Fruit fly (Drosophila melanogaster) whole organism, embryonic: Measurements from ENCODE around the gene Fit2.
A peak's percentile ranks its signal among the peaks of the same experiment; 100 is the strongest.

ENCODE experiments used
- ATbp ChIP-seq: fragments of 200-800 bp; sonication (Bioruptor generic); optimal IDR thresholded peaks from 2 replicates; lab custom pipeline; 2017; ENCODE audit warnings: missing biosample characterization, mild to moderate bottlenecking, missing genetic modification characterization, missing genetic modification reagents
- Antp ChIP-seq: fragments of 200-800 bp; sonication (Bioruptor generic); optimal IDR thresholded peaks from 3 replicates; lab custom pipeline; 2016; ENCODE audit warnings: missing biosample characterization, missing genetic modification characterization
- B-H1 ChIP-seq: fragments of 200-800 bp; sonication (Bioruptor generic); IDR thresholded peaks from 3 replicates; pipeline ENCODE4 v1.3.6; 2022; ENCODE audit warnings: missing biosample characterization, missing genetic modification characterization
- CG10274 ChIP-seq: fragments of 200-800 bp; sonication (Bioruptor generic); optimal IDR thresholded peaks from 3 replicates; lab custom pipeline; 2017; ENCODE audit warnings: missing biosample characterization, mild to moderate bottlenecking, missing genetic modification characterization
- CG12071 ChIP-seq: fragments of 200-800 bp; sonication (Bioruptor generic); optimal IDR thresholded peaks from 3 replicates; lab custom pipeline; 2018; ENCODE audit warnings: missing biosample characterization, mild to moderate bottlenecking, missing genetic modification characterization
- CG12659 ChIP-seq: fragments of 200-800 bp; sonication (Bioruptor generic); optimal IDR thresholded peaks from 3 replicates; lab custom pipeline; 2017; ENCODE audit warnings: mild to moderate bottlenecking, missing biosample characterization, missing genetic modification reagents, missing genetic modification characterization
- CG13424 ChIP-seq: fragments of 200-800 bp; sonication (Bioruptor generic); optimal IDR thresholded peaks from 2 replicates; lab custom pipeline; 2019; ENCODE audit warnings: missing biosample characterization, mild to moderate bottlenecking, missing genetic modification characterization, moderate library complexity
- CG14014 ChIP-seq: fragments of 200-800 bp; sonication (Bioruptor generic); IDR thresholded peaks from 2 replicates; pipeline ENCODE4 v1.3.6; 2022; ENCODE audit warnings: missing biosample characterization, missing genetic modification characterization
- CG17568 ChIP-seq: fragments of 200-800 bp; sonication (Bioruptor generic); optimal IDR thresholded peaks from 2 replicates; lab custom pipeline; 2018; ENCODE audit warnings: missing biosample characterization, mild to moderate bottlenecking, missing genetic modification characterization, moderate library complexity
- CG2678 ChIP-seq: fragments of 200-800 bp; sonication (Bioruptor generic); optimal IDR thresholded peaks from 3 replicates; lab custom pipeline; 2019; ENCODE audit warnings: missing biosample characterization, mild to moderate bottlenecking, missing genetic modification characterization, moderate library complexity
- CG3065 ChIP-seq: fragments of 200-800 bp; sonication (Bioruptor generic); optimal IDR thresholded peaks from 2 replicates; lab custom pipeline; 2016; ENCODE audit warnings: missing biosample characterization, missing genetic modification characterization
- CG34376 ChIP-seq: fragments of 200-800 bp; sonication (Bioruptor generic); optimal IDR thresholded peaks from 2 replicates; lab custom pipeline; 2018; ENCODE audit warnings: missing biosample characterization, mild to moderate bottlenecking, missing genetic modification characterization
- CG4730 ChIP-seq: fragments of 200-800 bp; sonication (Bioruptor generic); IDR thresholded peaks from 2 replicates; pipeline ENCODE4 v1.3.6; 2022; ENCODE audit warnings: missing biosample characterization, missing genetic modification characterization
- CG4854 ChIP-seq: fragments of 200-800 bp; sonication (Bioruptor generic); optimal IDR thresholded peaks from 2 replicates; lab custom pipeline; 2016; ENCODE audit warnings: missing biosample characterization, missing genetic modification characterization, inconsistent platforms
- CG6813 ChIP-seq: fragments of 200-800 bp; sonication (Bioruptor generic); optimal IDR thresholded peaks from 2 replicates; lab custom pipeline; 2017; ENCODE audit warnings: missing biosample characterization, missing genetic modification characterization, mild to moderate bottlenecking, moderate library complexity, missing genetic modification reagents
- CG7372 ChIP-seq: fragments of 200-800 bp; sonication (Bioruptor generic); IDR thresholded peaks from 2 replicates; pipeline ENCODE4 v1.3.6; 2022; ENCODE audit warnings: missing biosample characterization, missing genetic modification characterization
- CG7928 ChIP-seq: fragments of 200-800 bp; sonication (Bioruptor generic); optimal IDR thresholded peaks from 2 replicates; lab custom pipeline; 2017; ENCODE audit warnings: missing biosample characterization, mild to moderate bottlenecking, missing genetic modification characterization
- CG9932 ChIP-seq: fragments of 200-800 bp; sonication (Bioruptor generic); IDR thresholded peaks from 2 replicates; pipeline ENCODE4 v1.3.6; 2022; ENCODE audit warnings: missing biosample characterization, missing genetic modification characterization
- Camta ChIP-seq: fragments of 200-800 bp; sonication (Bioruptor generic); optimal IDR thresholded peaks from 2 replicates; lab custom pipeline; 2016; ENCODE audit warnings: missing biosample characterization, missing genetic modification characterization
- CrebB ChIP-seq: fragments of 200-800 bp; sonication (Bioruptor generic); optimal IDR thresholded peaks from 3 replicates; lab custom pipeline; 2018; ENCODE audit warnings: missing biosample characterization, mild to moderate bottlenecking, missing genetic modification characterization
- D19B ChIP-seq: fragments of 200-800 bp; sonication (Bioruptor generic); optimal IDR thresholded peaks from 2 replicates; lab custom pipeline; 2017; ENCODE audit warnings: missing biosample characterization, mild to moderate bottlenecking, missing genetic modification characterization
- Dek ChIP-seq: fragments of 200-800 bp; sonication (Bioruptor generic); optimal IDR thresholded peaks from 3 replicates; lab custom pipeline; 2019; ENCODE audit warnings: missing biosample characterization, mild to moderate bottlenecking, missing genetic modification characterization, moderate library complexity
- Doc3 ChIP-seq: fragments of 200-800 bp; sonication (Bioruptor generic); IDR thresholded peaks from 3 replicates; pipeline ENCODE4 v1.3.6; 2022; ENCODE audit warnings: missing biosample characterization, missing genetic modification characterization; ENCODE audit not compliant: partially characterized antibody
- Fer1 ChIP-seq: fragments of 200-800 bp; sonication (Bioruptor generic); optimal IDR thresholded peaks from 2 replicates; lab custom pipeline; 2017; ENCODE audit warnings: missing biosample characterization, mild to moderate bottlenecking, missing genetic modification characterization
- Gsc ChIP-seq: fragments of 200-800 bp; sonication (Bioruptor generic); IDR thresholded peaks from 2 replicates; pipeline ENCODE4 v1.3.6; 2022; ENCODE audit warnings: missing biosample characterization, missing genetic modification characterization
- Hey ChIP-seq: fragments of 200-800 bp; sonication (Bioruptor generic); optimal IDR thresholded peaks from 3 replicates; lab custom pipeline; 2018; ENCODE audit warnings: missing biosample characterization, mild to moderate bottlenecking, missing genetic modification characterization
- MBD-R2 ChIP-seq: fragments of 200-800 bp; sonication (Bioruptor generic); IDR thresholded peaks from 2 replicates; pipeline ENCODE4 v1.3.6; 2022; ENCODE audit warnings: missing biosample characterization, missing genetic modification characterization
- Pdp1 ChIP-seq, 2 experiments: fragments of 200-800 bp; sonication (Bioruptor generic); optimal IDR thresholded peaks; 3 replicates each; lab custom pipeline; 2016; ENCODE audit warnings: missing biosample characterization in 2 of 2, missing genetic modification characterization in 2 of 2, mild to moderate bottlenecking in 1 of 2, moderate library complexity in 1 of 2
- Ptx1 ChIP-seq: fragments of 200-800 bp; sonication (Bioruptor generic); IDR thresholded peaks from 2 replicates; pipeline ENCODE4 v1.3.6; 2022; ENCODE audit warnings: missing biosample characterization, missing genetic modification characterization
- Rfx ChIP-seq: fragments of 200-800 bp; sonication (Bioruptor generic); IDR thresholded peaks from 2 replicates; pipeline ENCODE4 v1.3.6; 2022; ENCODE audit warnings: missing biosample characterization, missing genetic modification characterization
- Sin3A ChIP-seq: fragments of >200 bp; optimal IDR thresholded peaks from 2 replicates; lab custom pipeline; 2018
- Sox100B ChIP-seq: fragments of 200-800 bp; sonication (Bioruptor generic); optimal IDR thresholded peaks from 3 replicates; lab custom pipeline; 2018; ENCODE audit warnings: missing biosample characterization, mild to moderate bottlenecking, missing genetic modification characterization
- Usf ChIP-seq: fragments of 200-800 bp; sonication (Bioruptor generic); optimal IDR thresholded peaks from 2 replicates; lab custom pipeline; 2017; ENCODE audit warnings: missing genotype, missing biosample characterization, missing genetic modification characterization
- bigmax ChIP-seq: fragments of 200-800 bp; sonication (Bioruptor generic); optimal IDR thresholded peaks from 2 replicates; lab custom pipeline; 2018; ENCODE audit warnings: missing biosample characterization, mild to moderate bottlenecking, missing genetic modification characterization
- caup ChIP-seq: fragments of 200-800 bp; sonication (Bioruptor generic); optimal IDR thresholded peaks from 3 replicates; lab custom pipeline; 2017; ENCODE audit warnings: missing biosample characterization, mild to moderate bottlenecking, missing genetic modification characterization, moderate library complexity; ENCODE audit not compliant: severe bottlenecking
- chinmo ChIP-seq: fragments of 200-800 bp; sonication (Bioruptor generic); IDR thresholded peaks from 4 replicates; pipeline ENCODE4 v1.3.6; 2022; ENCODE audit warnings: missing biosample characterization, missing genetic modification characterization; ENCODE audit not compliant: partially characterized antibody
- dpn ChIP-seq, 2 experiments: fragments of 200-800 bp; sonication (Bioruptor generic); optimal IDR thresholded peaks; 3 replicates each; lab custom pipeline; 2016; ENCODE audit warnings: missing biosample characterization in 2 of 2, missing genetic modification characterization in 2 of 2
- eve ChIP-seq, 2 experiments: fragments of >200 bp; optimal IDR thresholded peaks; 2 replicates each; lab custom pipeline; 2017; ENCODE audit warnings: missing biosample characterization in 2 of 2, missing genetic modification characterization in 2 of 2
- gcm ChIP-seq: fragments of 200-800 bp; sonication (Bioruptor generic); optimal IDR thresholded peaks from 2 replicates; lab custom pipeline; 2019; ENCODE audit warnings: missing biosample characterization, mild to moderate bottlenecking, missing genetic modification characterization, moderate library complexity
- ken ChIP-seq: fragments of 200-800 bp; sonication (Bioruptor generic); IDR thresholded peaks from 3 replicates; pipeline ENCODE4 v1.3.6; 2022; ENCODE audit warnings: missing biosample characterization, missing genetic modification characterization
- luna ChIP-seq: fragments of 200-800 bp; sonication (Bioruptor generic); optimal IDR thresholded peaks from 2 replicates; lab custom pipeline; 2016; ENCODE audit warnings: missing biosample characterization, missing genetic modification characterization
- nerfin-1 ChIP-seq: fragments of 200-800 bp; sonication (Bioruptor generic); optimal IDR thresholded peaks from 3 replicates; lab custom pipeline; 2019; ENCODE audit warnings: missing biosample characterization, mild to moderate bottlenecking, missing genetic modification characterization, moderate library complexity
- pita ChIP-seq: fragments of 200-800 bp; sonication (Bioruptor generic); optimal IDR thresholded peaks from 2 replicates; lab custom pipeline; 2017; ENCODE audit warnings: missing biosample characterization, mild to moderate bottlenecking, missing genetic modification characterization
- slou ChIP-seq: fragments of 200-800 bp; sonication (Bioruptor generic); optimal IDR thresholded peaks from 3 replicates; lab custom pipeline; 2016; ENCODE audit warnings: missing biosample characterization, missing genetic modification characterization
- stwl ChIP-seq: fragments of 200-800 bp; sonication (Bioruptor generic); optimal IDR thresholded peaks from 3 replicates; lab custom pipeline; 2018; ENCODE audit warnings: missing biosample characterization, mild to moderate bottlenecking, missing genetic modification characterization, moderate library complexity
- sug ChIP-seq: fragments of 200-800 bp; optimal IDR thresholded peaks from 2 replicates; lab custom pipeline; 2019; ENCODE audit warnings: missing biosample characterization, mild to moderate bottlenecking, missing genetic modification characterization, moderate library complexity
- tap ChIP-seq: fragments of 200-800 bp; optimal IDR thresholded peaks from 3 replicates; lab custom pipeline; 2019; ENCODE audit warnings: missing biosample characterization, mild to moderate bottlenecking, missing genetic modification characterization, moderate library complexity
- tgo ChIP-seq: fragments of 200-800 bp; sonication (Bioruptor generic); IDR thresholded peaks from 3 replicates; pipeline ENCODE4 v1.3.6; 2022; ENCODE audit warnings: missing biosample characterization, missing genetic modification characterization
- unc-4 ChIP-seq: fragments of 200-800 bp; sonication (Bioruptor generic); IDR thresholded peaks from 2 replicates; pipeline ENCODE4 v1.3.6; 2022; ENCODE audit warnings: missing biosample characterization, missing genetic modification characterization; ENCODE audit not compliant: partially characterized antibody
- vnd ChIP-seq: fragments of 200-800 bp; sonication (Bioruptor generic); IDR thresholded peaks from 3 replicates; pipeline ENCODE4 v1.3.6; 2022; ENCODE audit warnings: missing biosample characterization, missing genetic modification characterization; ENCODE audit not compliant: partially characterized antibody

Fit2 gene

dm6 chr3L:17005415-17005796, 18.7 kb upstream of the Fit2 start:
- TF ChIP-seq Rfx (GFP tag; lab: Robert Waterston, UW) (0 out of 2 replicates have a peak, but pooled peaks have one; percentile 5), chinmo (GFP tag; lab: Robert Waterston, UW) (no peak), CG6813 (GFP tag; lab: Kevin White, UChicago) (no peak), CG2678 (no peak), stwl (peak; percentile 4), Dek (tag; lab: Kevin White, UChicago) (no peak), sug (peak; percentile 11), CG12659 (GFP tag; lab: Kevin White, UChicago) (no peak), Gsc (GFP tag; lab: Robert Waterston, UW) (no peak), Ptx1 (no peak), Pdp1 (GFP tag; optimal IDR thresholded peaks at IDR 0.05; lab: Kevin White, UChicago) (peak in 1 of 2 experiments; percentile 39), CG34376 (GFP tag; lab: Kevin White, UChicago) (peak; percentile 65), CG7372 (no peak)

DNA sequence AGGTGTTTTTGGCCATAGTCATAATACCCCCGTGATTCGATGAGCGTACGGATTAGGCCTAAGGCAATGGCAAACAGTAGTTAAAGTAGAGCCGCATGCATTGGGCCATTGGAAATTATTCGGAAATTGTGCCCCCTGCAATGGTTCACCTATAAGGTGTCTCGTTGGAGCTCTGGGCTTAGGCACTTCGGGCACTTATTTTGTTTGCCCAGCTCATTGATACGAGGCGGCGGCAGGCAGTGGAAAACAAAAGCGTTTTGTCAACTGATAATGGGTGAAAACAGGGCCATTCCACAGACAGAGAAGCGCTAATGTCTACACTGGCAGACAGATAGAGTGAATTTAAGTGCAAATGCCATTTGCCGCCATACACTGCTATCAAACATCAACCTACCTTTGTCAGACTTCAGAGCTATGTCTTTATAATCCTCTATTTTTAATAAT, 17.9 kb upstream of the Fit2 start:
- no peak for TF ChIP-seq CG14014
- TF ChIP-seq Fer1 (GFP tag; lab: Kevin White, UChicago), result peak; percentile 9
- no peak for TF ChIP-seq CG10274 (GFP tag; lab: Kevin White, UChicago)
- TF ChIP-seq CG3065 (GFP tag; lab: Kevin White, UChicago), result no peak
- TF ChIP-seq Sox100B (GFP tag; lab: Kevin White, UChicago), result no peak
- TF ChIP-seq D19B (GFP tag; lab: Kevin White, UChicago), result no peak
- TF ChIP-seq Antp (GFP tag; lab: Kevin White, UChicago), result peak; percentile 10
- peak; percentile 14 for TF ChIP-seq CG7928 (GFP tag; lab: Kevin White, UChicago)
- no peak for TF ChIP-seq CrebB (tag; lab: Kevin White, UChicago)
- TF ChIP-seq unc-4, result no peak
- TF ChIP-seq CG17568 (GFP tag; lab: Kevin White, UChicago), result no peak
- peak; percentile 53 for TF ChIP-seq tgo (GFP tag; lab: Robert Waterston, UW)
- TF ChIP-seq CG4854, result no peak
- 0 out of 3 replicates have a peak, but pooled peaks have one; percentile 38 for TF ChIP-seq ken
- TF ChIP-seq CG9932, result peak; percentile 50
- no peak for TF ChIP-seq dpn (GFP tag; optimal IDR thresholded peaks at IDR 0.05; lab: Kevin White, UChicago)
- no peak for TF ChIP-seq Camta
- TF ChIP-seq Usf (GFP tag; lab: Kevin White, UChicago), result no peak
- no peak for TF ChIP-seq CG13424 (tag; lab: Kevin White, UChicago)
- TF ChIP-seq MBD-R2 (GFP tag; lab: Robert Waterston, UW), result no peak
- no peak for TF ChIP-seq slou (GFP tag; lab: Kevin White, UChicago)
- no peak for TF ChIP-seq Doc3
- no peak for TF ChIP-seq vnd (GFP tag; lab: Robert Waterston, UW)
- no peak for TF ChIP-seq nerfin-1 (tag; lab: Kevin White, UChicago)
- TF ChIP-seq luna, result no peak
- no peak for TF ChIP-seq gcm (GFP tag; lab: Kevin White, UChicago)
- no peak for TF ChIP-seq Sin3A (lab: Kevin White, UChicago)
- TF ChIP-seq B-H1 (GFP tag; lab: Robert Waterston, UW), result peak; percentile 11; the same call in 1 of the 3 replicates
- no peak for TF ChIP-seq bigmax (GFP tag; lab: Kevin White, UChicago)
- peak; percentile 24 for TF ChIP-seq caup
- TF ChIP-seq CG4730 (GFP tag; lab: Robert Waterston, UW), result no peak; the same call in 1 of the 2 replicates
- TF ChIP-seq Hey (tag; lab: Kevin White, UChicago), result peak; percentile 33
- no peak for TF ChIP-seq eve (GFP tag; optimal IDR thresholded peaks at IDR 0.05; lab: Kevin White, UChicago)
- no peak for TF ChIP-seq ATbp (GFP tag; lab: Kevin White, UChicago)
- TF ChIP-seq CG12071 (GFP tag; lab: Kevin White, UChicago), result peak; percentile 34
- TF ChIP-seq pita (GFP tag; lab: Kevin White, UChicago), result no peak
- TF ChIP-seq tap, result no peak
